Fruit fly (Drosophila melanogaster) whole organism, embryonic: ENCODE data around the gene pxb.

Experiments used
- Atf6 ChIP-seq: fragments of 200-800 bp; sonication (Bioruptor generic); IDR thresholded peaks from 2 replicates; pipeline ENCODE4 v1.3.6; 2022; ENCODE audit warnings: missing biosample characterization, missing genetic modification characterization
- CG10321 ChIP-seq: fragments of 200-800 bp; sonication (Bioruptor generic); IDR thresholded peaks from 2 replicates; pipeline ENCODE4 v1.3.6; 2022; ENCODE audit warnings: missing biosample characterization, missing genetic modification characterization
- CG10431 ChIP-seq: fragments of 200-800 bp; sonication (Bioruptor generic); optimal IDR thresholded peaks from 3 replicates; lab custom pipeline; 2018; ENCODE audit warnings: missing biosample characterization, mild to moderate bottlenecking, missing genetic modification characterization
- CG11247 ChIP-seq: fragments of 200-800 bp; sonication (Bioruptor generic); IDR thresholded peaks from 2 replicates; pipeline ENCODE4 v1.3.6; 2022; ENCODE audit warnings: missing biosample characterization, missing genetic modification characterization
- CG12155 ChIP-seq: fragments of 200-800 bp; sonication (Bioruptor generic); optimal IDR thresholded peaks from 3 replicates; lab custom pipeline; 2016; ENCODE audit warnings: missing biosample characterization, missing genetic modification characterization
- CG13775 ChIP-seq: fragments of 200-800 bp; sonication (Bioruptor generic); optimal IDR thresholded peaks from 3 replicates; lab custom pipeline; 2017; ENCODE audit warnings: missing biosample characterization, mild to moderate bottlenecking, missing genetic modification characterization
- CG14710 ChIP-seq: fragments of 200-800 bp; sonication (Bioruptor generic); optimal IDR thresholded peaks from 3 replicates; lab custom pipeline; 2019; ENCODE audit warnings: missing biosample characterization, mild to moderate bottlenecking, missing genetic modification characterization, moderate library complexity
- CG1529 ChIP-seq: fragments of 200-800 bp; sonication (Bioruptor generic); optimal IDR thresholded peaks from 3 replicates; lab custom pipeline; 2018; ENCODE audit warnings: missing biosample characterization, missing genetic modification characterization
- CG1602 ChIP-seq: fragments of 200-800 bp; sonication (Bioruptor generic); optimal IDR thresholded peaks from 3 replicates; lab custom pipeline; 2016; ENCODE audit warnings: missing biosample characterization, missing genetic modification characterization
- CG16815 ChIP-seq: fragments of 200-800 bp; sonication (Bioruptor generic); optimal IDR thresholded peaks from 3 replicates; lab custom pipeline; 2017; ENCODE audit warnings: missing biosample characterization, mild to moderate bottlenecking, missing genetic modification characterization
- CG17328 ChIP-seq: fragments of 200-800 bp; sonication (Bioruptor generic); IDR thresholded peaks from 2 replicates; pipeline ENCODE4 v1.3.6; 2022; ENCODE audit warnings: missing biosample characterization, missing genetic modification characterization
- CG17612 ChIP-seq: fragments of 200-800 bp; sonication (Bioruptor generic); IDR thresholded peaks from 2 replicates; pipeline ENCODE4 v1.3.6; 2022; ENCODE audit warnings: missing biosample characterization, missing genetic modification characterization
- CG18476 ChIP-seq: fragments of 200-800 bp; sonication (Bioruptor generic); optimal IDR thresholded peaks from 2 replicates; lab custom pipeline; 2016; ENCODE audit warnings: missing biosample characterization, mild to moderate bottlenecking, missing genetic modification characterization
- CG2120 ChIP-seq: fragments of 200-800 bp; sonication (Bioruptor generic); optimal IDR thresholded peaks from 3 replicates; lab custom pipeline; 2016; ENCODE audit warnings: missing biosample characterization, missing genetic modification characterization
- CG2678 ChIP-seq: fragments of 200-800 bp; sonication (Bioruptor generic); optimal IDR thresholded peaks from 3 replicates; lab custom pipeline; 2019; ENCODE audit warnings: missing biosample characterization, mild to moderate bottlenecking, missing genetic modification characterization, moderate library complexity
- CG32772 ChIP-seq: fragments of 200-800 bp; sonication (Bioruptor generic); IDR thresholded peaks from 2 replicates; pipeline ENCODE4 v1.3.6; 2022; ENCODE audit warnings: missing biosample characterization, missing genetic modification characterization
- CG3995 ChIP-seq: fragments of 200-800 bp; sonication (Bioruptor generic); optimal IDR thresholded peaks from 3 replicates; lab custom pipeline; 2016; ENCODE audit warnings: missing biosample characterization, missing genetic modification characterization
- CG43689 ChIP-seq: fragments of 200-800 bp; sonication (Bioruptor generic); IDR thresholded peaks from 2 replicates; pipeline ENCODE4 v1.3.6; 2022; ENCODE audit warnings: missing biosample characterization, missing genetic modification characterization
- CG5180 ChIP-seq: fragments of 200-800 bp; sonication (Bioruptor generic); optimal IDR thresholded peaks from 3 replicates; lab custom pipeline; 2017; ENCODE audit warnings: missing biosample characterization, missing genetic modification characterization, mild to moderate bottlenecking, moderate library complexity, missing genetic modification reagents
- CG9215 ChIP-seq: fragments of 200-800 bp; sonication (Bioruptor generic); IDR thresholded peaks from 2 replicates; pipeline ENCODE4 v1.3.6; 2022; ENCODE audit warnings: missing biosample characterization, missing genetic modification characterization
- CrebB ChIP-seq: fragments of 200-800 bp; sonication (Bioruptor generic); optimal IDR thresholded peaks from 3 replicates; lab custom pipeline; 2018; ENCODE audit warnings: missing biosample characterization, mild to moderate bottlenecking, missing genetic modification characterization
- Dref ChIP-seq: fragments of 200-800 bp; sonication (Bioruptor generic); IDR thresholded peaks from 2 replicates; pipeline ENCODE4 v1.3.6; 2022; ENCODE audit warnings: missing biosample characterization, missing genetic modification characterization
- Ets97D ChIP-seq: fragments of 200-800 bp; sonication (Bioruptor generic); optimal IDR thresholded peaks from 3 replicates; lab custom pipeline; 2016; ENCODE audit warnings: missing biosample characterization, missing genetic modification characterization
- Hand ChIP-seq: fragments of 200-800 bp; sonication (Bioruptor generic); optimal IDR thresholded peaks from 2 replicates; lab custom pipeline; 2017; ENCODE audit warnings: mild to moderate bottlenecking, missing biosample characterization, missing genetic modification reagents, missing genetic modification characterization
- MTF-1 ChIP-seq: fragments of 200-800 bp; sonication (Bioruptor generic); optimal IDR thresholded peaks from 2 replicates; lab custom pipeline; 2018; ENCODE audit warnings: missing biosample characterization, mild to moderate bottlenecking, missing genetic modification characterization, borderline replicate concordance
- Max ChIP-seq: fragments of 200-800 bp; sonication (Bioruptor generic); optimal IDR thresholded peaks from 2 replicates; lab custom pipeline; 2016; ENCODE audit warnings: missing biosample characterization, mild to moderate bottlenecking, missing genetic modification characterization
- Mes4 ChIP-seq: fragments of 200-800 bp; sonication (Bioruptor generic); optimal IDR thresholded peaks from 2 replicates; lab custom pipeline; 2016; ENCODE audit warnings: missing biosample characterization, missing genetic modification characterization
- Opbp ChIP-seq: fragments of 200-800 bp; sonication (Bioruptor generic); IDR thresholded peaks from 3 replicates; pipeline ENCODE4 v1.3.6; 2022; ENCODE audit warnings: missing biosample characterization, missing genetic modification characterization; ENCODE audit not compliant: partially characterized antibody
- Side ChIP-seq: fragments of 200-800 bp; sonication (Bioruptor generic); optimal IDR thresholded peaks from 2 replicates; lab custom pipeline; 2016; ENCODE audit warnings: missing biosample characterization, missing genetic modification characterization
- Xbp1 ChIP-seq: fragments of 200-800 bp; sonication (Bioruptor generic); optimal IDR thresholded peaks from 3 replicates; lab custom pipeline; 2016; ENCODE audit warnings: missing biosample characterization, mild to moderate bottlenecking, missing genetic modification characterization
- YL-1 ChIP-seq: fragments of 200-800 bp; sonication (Bioruptor generic); optimal IDR thresholded peaks from 3 replicates; lab custom pipeline; 2017; ENCODE audit warnings: missing biosample characterization, mild to moderate bottlenecking, missing genetic modification characterization
- ara ChIP-seq: fragments of 200-800 bp; sonication (Bioruptor generic); IDR thresholded peaks from 2 replicates; pipeline ENCODE4 v1.3.6; 2022; ENCODE audit warnings: missing biosample characterization, missing genetic modification characterization
- az2 ChIP-seq: fragments of 200-800 bp; sonication (Bioruptor generic); optimal IDR thresholded peaks from 3 replicates; lab custom pipeline; 2016; ENCODE audit warnings: missing biosample characterization, missing genetic modification characterization
- bab2 ChIP-seq: fragments of 200-800 bp; sonication (Bioruptor generic); optimal IDR thresholded peaks from 2 replicates; lab custom pipeline; 2016; ENCODE audit warnings: missing biosample characterization, missing genetic modification characterization
- bsh ChIP-seq, 2 experiments: fragments of 200-800 bp; sonication (Bioruptor generic); optimal IDR thresholded peaks; 2 replicates each; lab custom pipeline; 2017 to 2018; ENCODE audit warnings: mild to moderate bottlenecking in 2 of 2, missing biosample characterization in 2 of 2, missing genetic modification characterization in 2 of 2, moderate library complexity in 1 of 2
- chm ChIP-seq: fragments of 200-800 bp; sonication (Bioruptor generic); IDR thresholded peaks from 2 replicates; pipeline ENCODE4 v1.3.6; 2022; ENCODE audit warnings: missing biosample characterization, missing genetic modification characterization
- crol ChIP-seq: fragments of 200-800 bp; sonication (Bioruptor generic); IDR thresholded peaks from 2 replicates; pipeline ENCODE4 v1.3.6; 2022; ENCODE audit warnings: missing biosample characterization, missing genetic modification characterization
- dmrt11E ChIP-seq: fragments of 200-800 bp; sonication (Bioruptor generic); optimal IDR thresholded peaks from 3 replicates; lab custom pipeline; 2018; ENCODE audit warnings: missing biosample characterization, mild to moderate bottlenecking, missing genetic modification characterization, moderate library complexity
- gce ChIP-seq: fragments of 200-800 bp; sonication (Bioruptor generic); IDR thresholded peaks from 3 replicates; pipeline ENCODE4 v1.3.6; 2022; ENCODE audit warnings: missing biosample characterization, missing genetic modification characterization
- grn ChIP-seq: fragments of 200-800 bp; sonication (Bioruptor generic); optimal IDR thresholded peaks from 3 replicates; lab custom pipeline; 2017; ENCODE audit warnings: missing biosample characterization, missing genetic modification characterization
- hb ChIP-seq: fragments of 200-800 bp; sonication (Bioruptor generic); IDR thresholded peaks from 3 replicates; pipeline ENCODE4 v1.3.6; 2022; ENCODE audit warnings: missing biosample characterization, missing genetic modification characterization; ENCODE audit not compliant: partially characterized antibody
- kah ChIP-seq: fragments of 200-800 bp; sonication (Bioruptor generic); optimal IDR thresholded peaks from 2 replicates; lab custom pipeline; 2018; ENCODE audit warnings: missing biosample characterization, mild to moderate bottlenecking, missing genetic modification characterization
- nerfin-1 ChIP-seq: fragments of 200-800 bp; sonication (Bioruptor generic); optimal IDR thresholded peaks from 3 replicates; lab custom pipeline; 2019; ENCODE audit warnings: missing biosample characterization, mild to moderate bottlenecking, missing genetic modification characterization, moderate library complexity
- phol ChIP-seq: fragments of 200-800 bp; sonication (Bioruptor generic); optimal IDR thresholded peaks from 3 replicates; lab custom pipeline; 2018; ENCODE audit warnings: missing biosample characterization, mild to moderate bottlenecking, missing genetic modification characterization, moderate library complexity
- ro ChIP-seq: fragments of 200-800 bp; sonication (Bioruptor generic); IDR thresholded peaks from 2 replicates; pipeline ENCODE4 v1.3.6; 2022; ENCODE audit warnings: missing biosample characterization, missing genetic modification characterization
- sim ChIP-seq: fragments of 200-800 bp; sonication (Bioruptor generic); IDR thresholded peaks from 2 replicates; pipeline ENCODE4 v1.3.6; 2022; ENCODE audit warnings: missing biosample characterization, missing genetic modification characterization
- stc ChIP-seq: fragments of 200-800 bp; sonication (Bioruptor generic); IDR thresholded peaks from 2 replicates; pipeline ENCODE4 v1.3.6; 2022; ENCODE audit warnings: missing biosample characterization, missing genetic modification characterization
- vfl ChIP-seq: fragments of 200-800 bp; sonication (Bioruptor generic); optimal IDR thresholded peaks from 2 replicates; lab custom pipeline; 2016; ENCODE audit warnings: missing biosample characterization, missing genetic modification characterization
- zen2 ChIP-seq: fragments of 200-800 bp; sonication (Bioruptor generic); IDR thresholded peaks from 3 replicates; pipeline ENCODE4 v1.3.6; 2022; ENCODE audit warnings: missing biosample characterization, missing genetic modification characterization; ENCODE audit not compliant: partially characterized antibody

Gene pxb

DNA sequence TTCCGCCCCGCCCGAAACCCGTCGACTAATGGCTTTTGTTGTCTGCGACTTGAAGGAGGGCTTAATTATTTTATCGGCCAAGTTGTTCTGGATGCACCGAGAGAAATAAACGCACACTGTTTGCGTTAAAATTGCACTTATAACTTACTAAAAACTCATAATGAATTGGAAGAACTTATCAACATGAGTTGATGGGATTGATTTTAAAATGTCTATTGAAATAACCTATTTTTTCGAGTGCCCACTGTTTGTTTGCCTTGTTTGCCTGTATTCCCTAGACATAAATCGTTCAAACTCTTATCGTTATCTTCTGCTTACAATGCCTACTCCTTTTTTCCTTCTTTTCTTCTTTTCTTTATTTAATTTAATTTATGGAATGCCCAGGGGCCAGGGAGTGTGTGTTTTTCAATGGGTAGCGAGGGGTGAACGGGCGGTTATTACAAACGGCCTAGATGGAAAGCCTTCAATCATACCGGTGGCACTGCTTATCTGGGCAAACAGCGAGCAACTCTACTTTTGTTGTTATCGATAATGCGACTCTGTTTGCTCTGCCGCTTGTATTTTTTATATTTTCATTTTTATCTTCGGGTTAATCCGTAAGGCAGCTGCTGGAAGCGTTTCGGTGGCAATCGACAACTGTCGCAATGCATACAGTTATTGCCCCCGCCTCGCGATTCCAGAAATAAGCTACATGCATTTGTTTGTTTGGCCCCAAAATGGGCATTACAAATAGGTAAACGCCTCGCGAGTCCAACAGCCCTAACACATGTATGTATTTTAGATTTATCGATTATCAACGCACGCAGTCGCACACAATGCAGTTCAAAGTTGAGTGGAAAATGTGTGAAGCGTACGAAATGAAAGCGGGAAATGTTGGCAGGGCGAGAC lies 10.4 kb downstream of the pxb start (continued):
- peak; percentile 10 for TF ChIP-seq CG2120
- TF ChIP-seq Xbp1, result peak; percentile 55
- TF ChIP-seq Atf6, result no peak
- peak; percentile 66 for TF ChIP-seq CG1602 (GFP tag; lab: Kevin White, UChicago)
- peak; percentile 75 for TF ChIP-seq crol (GFP tag; lab: Robert Waterston, UW)
- TF ChIP-seq Side, result no peak
- TF ChIP-seq CG10321, result no peak
- no peak for TF ChIP-seq CG12155
- peak; percentile 64 for TF ChIP-seq CG17328 (GFP tag; lab: Robert Waterston, UW)
- TF ChIP-seq kah (GFP tag; lab: Kevin White, UChicago), result no peak
- no peak for TF ChIP-seq Ets97D (GFP tag; lab: Kevin White, UChicago)
- peak; percentile 15 for TF ChIP-seq Max (GFP tag; lab: Kevin White, UChicago)
- TF ChIP-seq CG17612 (GFP tag; lab: Robert Waterston, UW), result no peak
- TF ChIP-seq zen2 (GFP tag; lab: Robert Waterston, UW), result no peak
- no peak for TF ChIP-seq ro
- TF ChIP-seq dmrt11E (tag; lab: Kevin White, UChicago), result peak; percentile 69
- TF ChIP-seq ara (GFP tag; lab: Robert Waterston, UW), result peak; percentile 68; the same call in 1 of the 2 replicates
- peak; percentile 48 for TF ChIP-seq CG13775 (GFP tag; lab: Kevin White, UChicago)
- TF ChIP-seq CG10431 (GFP tag; lab: Kevin White, UChicago), result peak; percentile 22
- TF ChIP-seq Dref (GFP tag; lab: Robert Waterston, UW), result no peak
- TF ChIP-seq chm (GFP tag; lab: Robert Waterston, UW), result peak; percentile 40; the same call in 1 of the 2 replicates
- no peak for TF ChIP-seq CG5180 (GFP tag; lab: Kevin White, UChicago)
- TF ChIP-seq bsh (GFP tag; optimal IDR thresholded peaks at IDR 0.05; lab: Kevin White, UChicago), result peak in 1 of 2 experiments; percentile 86
- peak; percentile 54 for TF ChIP-seq Mes4 (GFP tag; lab: Kevin White, UChicago)
- 0 out of 3 replicates have a peak, but pooled peaks have one; percentile 61 for TF ChIP-seq gce (GFP tag; lab: Robert Waterston, UW)
- peak; percentile 44; the same call in 1 of the 2 replicates for TF ChIP-seq CG32772 (GFP tag; lab: Robert Waterston, UW)
- peak; percentile 63 for TF ChIP-seq bab2 (GFP tag; lab: Kevin White, UChicago)
- TF ChIP-seq stc (GFP tag; lab: Robert Waterston, UW), result peak; percentile 61
- no peak for TF ChIP-seq Opbp (GFP tag; lab: Robert Waterston, UW)
- TF ChIP-seq YL-1 (GFP tag; lab: Kevin White, UChicago), result peak; percentile 28
- TF ChIP-seq MTF-1, result no peak
- no peak for TF ChIP-seq CG9215 (GFP tag; lab: Robert Waterston, UW)
- TF ChIP-seq CG11247 (GFP tag; lab: Robert Waterston, UW), result peak; percentile 7; the same call in 1 of the 2 replicates
- peak; percentile 61 for TF ChIP-seq az2 (GFP tag; lab: Kevin White, UChicago)
- no peak for TF ChIP-seq Hand (GFP tag; lab: Kevin White, UChicago)
- peak; percentile 53 for TF ChIP-seq CrebB
- no peak for TF ChIP-seq vfl
- TF ChIP-seq nerfin-1, result peak; percentile 49
- TF ChIP-seq CG14710 (tag; lab: Kevin White, UChicago), result peak; percentile 28
- no peak for TF ChIP-seq hb (GFP tag; lab: Robert Waterston, UW)
- TF ChIP-seq phol (tag; lab: Kevin White, UChicago), result peak; percentile 60
- TF ChIP-seq CG16815 (GFP tag; lab: Kevin White, UChicago), result no peak
- TF ChIP-seq CG18476 (GFP tag; lab: Kevin White, UChicago), result peak; percentile 8
- peak; percentile 59 for TF ChIP-seq CG1529 (GFP tag; lab: Kevin White, UChicago)
- no peak for TF ChIP-seq CG43689 (GFP tag; lab: Robert Waterston, UW)
- TF ChIP-seq sim (GFP tag; lab: Robert Waterston, UW), result 0 out of 2 replicates have a peak, but pooled peaks have one; percentile 31
- no peak for TF ChIP-seq CG3995
- peak; percentile 38 for TF ChIP-seq CG2678
- TF ChIP-seq grn (GFP tag; lab: Kevin White, UChicago), result peak; percentile 79
